Worm (Caenorhabditis elegans) whole organism, mixed stage, embryonic: Measurements from ENCODE around the gene srd-13.

Experiments used
- M03D4.4 ChIP-seq: sonication (generic microtip); optimal IDR thresholded peaks from 2 replicates; lab custom pipeline; 2017; ENCODE audit warnings: mild to moderate bottlenecking, missing genetic modification characterization, missing compliant biosample characterization
- bed-3 ChIP-seq: fragments of 200-800 bp; sonication (Bioruptor generic); optimal IDR thresholded peaks from 3 replicates; lab custom pipeline; 2018; ENCODE audit warnings: mild to moderate bottlenecking, missing genetic modification characterization, moderate library complexity, missing compliant biosample characterization
- blmp-1 ChIP-seq: fragments of 150-350 bp; optimal IDR thresholded peaks from 2 replicates; lab custom pipeline; 2014; ENCODE audit warnings: missing biosample characterization, missing genetic modification characterization
- ceh-43 ChIP-seq: fragments of 200-800 bp; sonication (Bioruptor generic); optimal IDR thresholded peaks from 2 replicates; lab custom pipeline; 2018; ENCODE audit warnings: mild to moderate bottlenecking, missing genetic modification characterization, moderate library complexity, missing compliant biosample characterization
- ceh-83 ChIP-seq: fragments of 200-800 bp; sonication (Bioruptor generic); optimal IDR thresholded peaks from 2 replicates; lab custom pipeline; 2018; ENCODE audit warnings: mild to moderate bottlenecking, missing genetic modification characterization, missing compliant biosample characterization
- ces-1 ChIP-seq: fragments of 150-350 bp; optimal IDR thresholded peaks from 2 replicates; lab custom pipeline; 2014; ENCODE audit warnings: missing biosample characterization, missing genetic modification reagents, missing genetic modification characterization
- cnd-1 ChIP-seq: fragments of 200-800 bp; sonication (Bioruptor generic); optimal IDR thresholded peaks from 2 replicates; lab custom pipeline; 2018; ENCODE audit warnings: mild to moderate bottlenecking, missing genetic modification characterization, missing compliant biosample characterization
- drap-1 ChIP-seq: fragments of 200-800 bp; sonication (Bioruptor generic); optimal IDR thresholded peaks from 3 replicates; lab custom pipeline; 2018; ENCODE audit warnings: mild to moderate bottlenecking, missing genetic modification characterization, missing compliant biosample characterization
- elt-1 ChIP-seq: sonication (generic microtip); optimal IDR thresholded peaks from 2 replicates; lab custom pipeline; 2017; ENCODE audit warnings: missing genetic modification characterization, mild to moderate bottlenecking, missing compliant biosample characterization, antibody characterized with exemption, moderate library complexity, borderline replicate concordance; ENCODE audit not compliant: insufficient read depth
- flh-1 ChIP-seq: fragments of 200-800 bp; sonication (Bioruptor generic); optimal IDR thresholded peaks from 2 replicates; lab custom pipeline; 2018; ENCODE audit warnings: mild to moderate bottlenecking, missing genetic modification characterization, moderate library complexity, missing compliant biosample characterization
- lin-13 ChIP-seq: fragments of 150-350 bp; optimal IDR thresholded peaks from 2 replicates; lab custom pipeline; 2014; ENCODE audit warnings: missing biosample characterization, missing genetic modification characterization
- lin-32 ChIP-seq: fragments of 200-800 bp; sonication (Bioruptor generic); optimal IDR thresholded peaks from 2 replicates; lab custom pipeline; 2018; ENCODE audit warnings: mild to moderate bottlenecking, missing genetic modification characterization, missing compliant biosample characterization
- lsy-2 ChIP-seq: fragments of 150-350 bp; optimal IDR thresholded peaks from 2 replicates; lab custom pipeline; 2014; ENCODE audit warnings: missing biosample characterization, missing genetic modification characterization
- mep-1 ChIP-seq: fragments of 150-350 bp; optimal IDR thresholded peaks from 2 replicates; lab custom pipeline; 2017; ENCODE audit warnings: missing biosample characterization, missing genetic modification reagents, missing genetic modification characterization, inconsistent platforms
- nhr-12 ChIP-seq: fragments of 150-350 bp; optimal IDR thresholded peaks from 2 replicates; lab custom pipeline; 2014; ENCODE audit warnings: missing biosample characterization, missing genetic modification characterization
- nhr-2 ChIP-seq: fragments of 150-350 bp; optimal IDR thresholded peaks from 2 replicates; lab custom pipeline; 2014; ENCODE audit warnings: missing biosample characterization, missing genetic modification characterization
- nhr-237 ChIP-seq: fragments of 150-350 bp; optimal IDR thresholded peaks from 2 replicates; lab custom pipeline; 2014; ENCODE audit warnings: missing biosample characterization, missing genetic modification characterization
- nhr-28 ChIP-seq: fragments of 150-350 bp; optimal IDR thresholded peaks from 2 replicates; lab custom pipeline; 2014; ENCODE audit warnings: missing biosample characterization, missing genetic modification characterization
- pha-4 ChIP-seq: fragments of 150-350 bp; optimal IDR thresholded peaks from 2 replicates; lab custom pipeline; 2018; ENCODE audit warnings: missing biosample characterization, missing genetic modification reagents, missing genetic modification characterization
- sem-2 ChIP-seq: fragments of 200-800 bp; sonication (Bioruptor generic); optimal IDR thresholded peaks from 2 replicates; lab custom pipeline; 2018; ENCODE audit warnings: mild to moderate bottlenecking, missing genetic modification characterization, missing compliant biosample characterization
- snpc-4 ChIP-seq: fragments of 150-350 bp; optimal IDR thresholded peaks from 2 replicates; lab custom pipeline; 2014; ENCODE audit warnings: missing biosample characterization, missing genetic modification characterization
- sptf-1 ChIP-seq: sonication (generic microtip); optimal IDR thresholded peaks from 2 replicates; lab custom pipeline; 2017; ENCODE audit warnings: mild to moderate bottlenecking, missing genetic modification characterization, moderate library complexity, missing compliant biosample characterization
- tbx-8 ChIP-seq: fragments of 200-800 bp; sonication (Bioruptor generic); optimal IDR thresholded peaks from 2 replicates; lab custom pipeline; 2018; ENCODE audit warnings: mild to moderate bottlenecking, missing genetic modification characterization, moderate library complexity, missing compliant biosample characterization
- unc-39 ChIP-seq: fragments of 150-350 bp; optimal IDR thresholded peaks from 2 replicates; lab custom pipeline; 2014; ENCODE audit warnings: missing biosample characterization, missing genetic modification characterization
- unc-62 ChIP-seq: fragments of 150-350 bp; optimal IDR thresholded peaks from 2 replicates; lab custom pipeline; 2014; ENCODE audit warnings: missing biosample characterization, missing genetic modification reagents, missing genetic modification characterization
- zip-8 ChIP-seq: fragments of 150-350 bp; optimal IDR thresholded peaks from 2 replicates; lab custom pipeline; 2014; ENCODE audit warnings: missing biosample characterization, missing genetic modification characterization
- ztf-11 ChIP-seq: fragments of 150-350 bp; optimal IDR thresholded peaks from 2 replicates; lab custom pipeline; 2014; ENCODE audit warnings: missing biosample characterization, missing genetic modification characterization

Gene srd-13

DNA sequence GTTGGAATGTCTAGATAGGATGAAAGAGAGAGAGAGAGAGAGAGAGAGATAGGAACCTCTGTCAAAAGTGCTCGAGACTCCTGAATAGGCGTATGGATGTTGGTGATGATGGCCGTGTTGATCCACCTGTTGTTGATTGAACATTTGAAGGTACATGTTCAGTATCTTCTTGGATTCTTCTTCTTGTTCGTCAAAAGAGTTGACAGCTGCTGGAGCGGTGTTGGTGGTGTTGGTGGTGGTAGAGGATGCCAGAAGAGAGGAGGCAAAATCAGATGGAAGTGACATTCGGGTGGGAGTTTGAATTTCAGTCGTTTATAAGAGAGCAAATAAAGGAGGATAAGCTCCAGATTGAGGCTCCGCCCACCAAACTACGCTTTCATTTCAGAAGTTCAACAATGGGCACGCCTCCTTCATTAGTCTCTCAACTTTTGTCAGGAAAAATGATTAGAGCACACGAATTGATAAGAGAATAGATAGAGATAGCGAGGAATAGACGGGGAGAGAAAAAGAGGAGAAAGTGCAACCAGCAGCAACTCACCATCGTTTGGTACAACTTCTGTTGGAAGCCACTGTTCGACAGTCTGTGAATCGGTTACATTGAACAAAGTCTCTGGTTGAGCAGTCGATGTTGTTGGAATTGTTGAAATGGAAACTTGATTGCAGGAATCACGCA, 17.5 kb upstream of the srd-13 start:
- TF ChIP-seq ztf-11 (tag; lab: Kevin White, UChicago), result no peak
- TF ChIP-seq sptf-1 (tag; lab: Kevin White, UChicago), result peak; percentile 22

DNA sequence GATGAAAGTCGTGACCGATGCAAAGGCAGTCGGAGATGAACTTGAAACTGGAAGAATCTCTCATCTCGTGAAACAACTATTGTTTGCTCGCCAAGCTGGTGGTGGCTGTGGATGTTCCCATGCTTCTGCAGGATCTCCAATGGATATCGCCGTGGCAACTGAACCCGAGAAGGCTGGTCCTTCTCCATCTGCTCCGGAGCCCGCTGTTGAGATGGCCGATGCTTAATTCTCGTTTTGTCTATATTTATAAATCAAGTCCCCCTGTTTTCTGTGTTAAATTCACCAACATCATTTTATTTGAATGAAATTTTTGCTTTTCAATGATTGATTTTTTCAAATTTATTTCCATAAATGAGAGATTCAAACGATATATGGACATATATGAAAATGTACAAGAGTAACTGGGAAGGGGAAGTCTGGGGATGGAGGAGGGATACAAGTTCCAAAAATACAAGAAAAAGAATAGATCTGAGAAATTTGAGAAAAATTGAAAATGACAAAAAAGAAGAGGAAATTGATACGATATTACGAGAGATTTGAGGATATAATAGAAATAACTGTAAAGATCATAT, 15.4 kb upstream of the srd-13 start:
- no peak for TF ChIP-seq zip-8 (tag; lab: Kevin White, UChicago)
- TF ChIP-seq tbx-8 (GFP tag; lab: Kevin White, UChicago), result no peak
- TF ChIP-seq nhr-237 (tag; lab: Kevin White, UChicago), result peak; percentile 18
- no peak for TF ChIP-seq cnd-1 (tag; lab: Kevin White, UChicago)
- no peak for TF ChIP-seq drap-1
- no peak for TF ChIP-seq lin-13 (tag; lab: Kevin White, UChicago)
- TF ChIP-seq bed-3 (GFP tag; lab: Kevin White, UChicago), result no peak
- TF ChIP-seq, all 35 proteins: peak for 1

DNA sequence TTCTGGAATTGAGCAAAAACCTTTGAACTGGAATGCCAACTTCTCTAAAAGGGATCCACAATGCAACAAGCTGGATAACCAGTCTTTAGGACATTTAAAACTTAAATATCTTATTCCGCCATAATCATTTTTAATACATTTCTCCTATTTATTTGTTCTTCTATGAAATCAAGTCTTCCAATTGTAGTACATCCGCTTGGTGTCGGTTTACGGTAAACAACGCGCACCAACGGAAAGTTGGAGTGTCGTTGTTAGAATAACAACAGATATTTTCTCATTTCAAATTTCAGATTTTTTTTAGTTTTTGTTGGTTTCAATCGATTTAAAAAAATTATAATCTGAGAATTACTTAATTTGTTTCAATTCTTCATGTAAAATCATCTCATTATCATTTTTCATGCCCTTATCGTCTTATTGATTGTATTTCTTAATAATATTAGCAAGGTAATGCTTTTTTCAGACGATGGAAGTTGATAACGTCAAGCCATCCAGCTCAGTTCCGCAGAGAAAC, 13.7 kb upstream of the srd-13 start, which contains the start of gene csn-5:
Gene csn-5, plus strand, starts transcription at position 461 of the 511 bp plus-strand sequence.
- no peak for TF ChIP-seq drap-1
- TF ChIP-seq ces-1 (GFP tag; lab: Kevin White, UChicago), result peak; percentile 1
- TF ChIP-seq nhr-237 (tag; lab: Kevin White, UChicago), result no peak
- no peak for TF ChIP-seq nhr-2 (tag; lab: Kevin White, UChicago)
- TF ChIP-seq blmp-1 (tag; lab: Kevin White, UChicago), result no peak
- TF ChIP-seq elt-1 (tag; lab: Kevin White, UChicago), result no peak
- TF ChIP-seq, all 35 proteins: peak for 1

DNA sequence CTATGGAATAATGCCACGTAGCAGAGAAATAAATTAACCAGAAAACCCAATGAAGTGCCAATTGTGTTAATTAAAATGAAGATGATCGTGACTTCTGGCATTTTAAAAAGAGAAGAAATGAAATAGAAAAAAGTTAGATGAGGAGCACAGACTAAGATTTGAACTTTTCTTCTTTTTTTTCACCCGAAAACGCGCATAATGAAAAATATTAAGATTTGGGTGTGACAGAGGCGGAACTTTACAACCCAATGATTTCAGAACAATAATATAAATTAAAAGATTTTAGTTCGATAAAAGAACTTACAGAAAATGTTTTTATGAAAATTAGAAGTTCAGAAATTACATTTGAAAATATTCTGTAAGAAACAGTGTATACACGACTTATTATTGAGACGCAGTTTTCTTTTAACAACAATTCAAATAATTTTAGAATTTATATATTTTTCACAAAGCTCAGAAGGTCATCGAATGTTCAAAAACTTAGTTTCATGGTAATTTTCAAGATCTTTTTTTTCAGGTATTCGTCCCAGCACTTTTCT, 10.1 kb upstream of the srd-13 start, which contains the start of the genes srd-8 and B0547.2:
Gene srd-8, minus strand, starts transcription at position 101 of the 539 bp plus-strand sequence.
Gene B0547.2, plus strand, starts transcription at position 489 of the 539 bp plus-strand sequence.
- TF ChIP-seq nhr-237 (tag; lab: Kevin White, UChicago) (no peak), unc-39 (no peak), pha-4 (tag; lab: Kevin White, UChicago) (no peak)

DNA sequence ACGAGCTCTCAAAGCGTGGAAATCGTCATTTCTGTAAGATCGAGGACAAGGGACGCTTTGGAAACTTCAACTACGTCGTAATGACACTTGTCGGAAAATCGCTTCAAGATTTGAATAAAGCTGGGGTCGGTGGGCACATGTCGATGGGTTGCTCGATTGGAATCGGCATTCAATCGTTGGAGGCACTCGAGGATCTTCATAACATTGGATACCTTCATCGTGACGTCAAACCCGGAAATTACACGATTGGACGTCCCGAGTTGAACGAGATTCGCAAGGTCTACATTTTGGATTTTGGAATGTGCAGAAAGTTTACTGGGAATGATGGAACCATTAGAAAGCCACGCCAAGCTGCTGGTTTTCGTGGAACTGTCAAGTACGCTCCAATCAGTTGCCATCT, 2.9 kb downstream of the srd-13 start:
- TF ChIP-seq unc-62 (GFP tag; lab: Kevin White, UChicago), result no peak
- no peak for TF ChIP-seq nhr-12 (tag; lab: Kevin White, UChicago)
- TF ChIP-seq pha-4 (tag; lab: Kevin White, UChicago), result no peak
- no peak for TF ChIP-seq ztf-11 (tag; lab: Kevin White, UChicago)
- TF ChIP-seq flh-1, result no peak
- no peak for TF ChIP-seq M03D4.4 (tag; lab: Kevin White, UChicago)
- no peak for TF ChIP-seq sptf-1 (tag; lab: Kevin White, UChicago)
- no peak for TF ChIP-seq lsy-2 (tag; lab: Kevin White, UChicago)
- no peak for TF ChIP-seq mep-1
- TF ChIP-seq ceh-83 (GFP tag; lab: Kevin White, UChicago), result no peak

- TF ChIP-seq lin-32 (GFP tag; lab: Kevin White, UChicago) (no peak), nhr-28 (tag; lab: Kevin White, UChicago) (no peak), nhr-237 (tag; lab: Kevin White, UChicago) (no peak), sem-2 (no peak), ceh-43 (GFP tag; lab: Kevin White, UChicago) (no peak), drap-1 (no peak), pha-4 (tag; lab: Kevin White, UChicago) (no peak), snpc-4 (no peak), sptf-1 (tag; lab: Kevin White, UChicago) (no peak), zip-8 (tag; lab: Kevin White, UChicago) (no peak), mep-1 (no peak)
Observed at ce11 chrIV:5631628-5632027, 3.8 kb downstream of the srd-13 start, which contains the start of gene ttbk-8.2. TSS of gene ttbk-8.2 (plus strand) at chrIV:5631928.
